Fruit fly (Drosophila melanogaster): ENCODE measurements around the gene CG5961.
"Not testable (repeated sequence)": the region's sequence is repeated elsewhere in the genome, so short reads cannot be mapped to it uniquely, and the experiment has no call there.

dm6 chr3R:12508776-12509175, 48.7 kb upstream of the CG5961 start, which contains the start of gene Hsp70Bc:
- TF ChIP-seq CG17361 (GFP tag; IDR thresholded peaks at IDR 0.05); lbe (GFP tag; optimal IDR thresholded peaks at IDR 0.05); CG5245 (GFP tag; optimal IDR thresholded peaks at IDR 0.05); inv (GFP tag; IDR thresholded peaks at IDR 0.05; ENCODE audit: partially characterized antibody); Oli (tag; optimal IDR thresholded peaks at IDR 0.05); CG14441 (GFP tag; IDR thresholded peaks at IDR 0.05); E2f1 (GFP tag; IDR thresholded peaks at IDR 0.05); CG1603 (tag; optimal IDR thresholded peaks at IDR 0.05); nerfin-1 (tag; optimal IDR thresholded peaks at IDR 0.05); CG10431 (GFP tag; optimal IDR thresholded peaks at IDR 0.05); fru (optimal IDR thresholded peaks at IDR 0.05); CG6854 (GFP tag; optimal IDR thresholded peaks at IDR 0.05); twi (tag; optimal IDR thresholded peaks at IDR 0.05): not testable (repeated sequence)
